Fruit fly (Drosophila melanogaster): Measurements from ENCODE around the gene CG10588.
A peak's percentile ranks its signal among the peaks of the same experiment; 100 is the strongest.

Gene CG10588

dm6 chr3L:21007364-21008254 lies 50.9 kb downstream of the CG10588 start (continued):
- TF ChIP-seq lola (GFP tag; optimal IDR thresholded peaks at IDR 0.05) = peak in 1 of 3 experiments; percentile 40
- peak; percentile 65 for TF ChIP-seq CG17359 (tag; optimal IDR thresholded peaks at IDR 0.05)
- 0 out of 4 replicates have a peak, but pooled peaks have one; percentile 34 for TF ChIP-seq chinmo (GFP tag; IDR thresholded peaks at IDR 0.05; ENCODE audit: partially characterized antibody)
- no peak for TF ChIP-seq CG31224 (GFP tag; IDR thresholded peaks at IDR 0.05)
- TF ChIP-seq Spps (tag; optimal IDR thresholded peaks at IDR 0.05) = peak; percentile 24
- peak; percentile 90 for TF ChIP-seq Blimp-1 (GFP tag; optimal IDR thresholded peaks at IDR 0.05)
- TF ChIP-seq CG2199 (GFP tag; IDR thresholded peaks at IDR 0.05) = no peak; the same call in 2 of the 3 replicates
- TF ChIP-seq Lhr (GFP tag; optimal IDR thresholded peaks at IDR 0.05) = no peak
- TF ChIP-seq CG3163 (GFP tag; optimal IDR thresholded peaks at IDR 0.05) = peak; percentile 67
- TF ChIP-seq Nf-YB (GFP tag; optimal IDR thresholded peaks at IDR 0.05) = peak; percentile 9
- peak; percentile 20 for TF ChIP-seq CG12236 (GFP tag; optimal IDR thresholded peaks at IDR 0.05)
- peak; percentile 11 for TF ChIP-seq NC2α (GFP tag; optimal IDR thresholded peaks at IDR 0.05)
- TF ChIP-seq sens (GFP tag) = peak; percentile 87
- TF ChIP-seq twi (tag; optimal IDR thresholded peaks at IDR 0.05) = peak; percentile 30
- peak; percentile 71 for TF ChIP-seq CG7745 (tag; optimal IDR thresholded peaks at IDR 0.05)
- no peak for TF ChIP-seq CTCF (GFP tag; optimal IDR thresholded peaks at IDR 0.05)
- peak; percentile 5 for TF ChIP-seq cwo (GFP tag; optimal IDR thresholded peaks at IDR 0.05)
- TF ChIP-seq Xrp1 (GFP tag; IDR thresholded peaks at IDR 0.05) = peak; percentile 65
- TF ChIP-seq CG11504 (tag; optimal IDR thresholded peaks at IDR 0.05) = peak; percentile 73
- TF ChIP-seq lilli (GFP tag; optimal IDR thresholded peaks at IDR 0.05) = peak; percentile 4
- TF ChIP-seq cg (GFP tag; optimal IDR thresholded peaks at IDR 0.05) = peak; percentile 86
- peak; percentile 19 for TF ChIP-seq Camta (GFP tag; optimal IDR thresholded peaks at IDR 0.05)
- peak; percentile 56 for TF ChIP-seq bab2 (GFP tag; optimal IDR thresholded peaks at IDR 0.05)
- TF ChIP-seq dpn (GFP tag; optimal IDR thresholded peaks at IDR 0.05) = peak in 1 of 2 experiments; percentile 36
- TF ChIP-seq CG1024 (GFP tag; IDR thresholded peaks at IDR 0.05) = no peak
- TF ChIP-seq CG13624 (GFP tag; optimal IDR thresholded peaks at IDR 0.05) = peak; percentile 5
- TF ChIP-seq Awh (GFP tag; IDR thresholded peaks at IDR 0.05) = peak; percentile 51; the same call in 1 of the 2 replicates
- TF ChIP-seq Max (GFP tag; optimal IDR thresholded peaks at IDR 0.05) = peak; percentile 22
- TF ChIP-seq ERR (GFP tag; optimal IDR thresholded peaks at IDR 0.05) = peak; percentile 38
- TF ChIP-seq en (GFP tag; optimal IDR thresholded peaks at IDR 0.05) = no peak
- TF ChIP-seq ac (GFP tag; optimal IDR thresholded peaks at IDR 0.05) = peak; percentile 79
- 0 out of 2 replicates have a peak, but pooled peaks have one; percentile 3 for TF ChIP-seq CG4360 (GFP tag; IDR thresholded peaks at IDR 0.05)
- no peak for TF ChIP-seq CG9932 (GFP tag; IDR thresholded peaks at IDR 0.05)
- no peak for TF ChIP-seq CG5245 (GFP tag; optimal IDR thresholded peaks at IDR 0.05)
- peak; percentile 82 for TF ChIP-seq CG17385 (GFP tag; optimal IDR thresholded peaks at IDR 0.05)
- TF ChIP-seq Trl (optimal IDR thresholded peaks at IDR 0.05) = peak; percentile 44 to 59
- peak; percentile 18 for TF ChIP-seq Trl (GFP tag; optimal IDR thresholded peaks at IDR 0.05)
- TF ChIP-seq Hr78 (GFP tag; optimal IDR thresholded peaks at IDR 0.05) = peak in 1 of 2 experiments; percentile 14
- peak; percentile 94 for TF ChIP-seq psq (GFP tag; optimal IDR thresholded peaks at IDR 0.05)
- peak in 1 of 2 experiments; percentile 49 for TF ChIP-seq bsh (GFP tag; optimal IDR thresholded peaks at IDR 0.05)
- TF ChIP-seq sqz (GFP tag; optimal IDR thresholded peaks at IDR 0.05) = peak; percentile 82
- peak; percentile 79 for TF ChIP-seq z (GFP tag; IDR thresholded peaks at IDR 0.05)
- no peak for TF ChIP-seq slbo (GFP tag; IDR thresholded peaks at IDR 0.05)

All from whole organism, embryonic.